Fruit fly (Drosophila melanogaster) whole organism, pupa: ENCODE data around the gene CG4116.
A peak's percentile ranks its signal among the peaks of the same experiment; 100 is the strongest.

Source experiments
- CG14655 ChIP-seq: fragments of 200-800 bp; sonication (Bioruptor generic); optimal IDR thresholded peaks from 3 replicates; lab custom pipeline; 2017; ENCODE audit warnings: mild to moderate bottlenecking, missing biosample characterization, missing genetic modification reagents, missing genetic modification characterization
- CG8159 ChIP-seq: fragments of 200-800 bp; sonication (Bioruptor generic); optimal IDR thresholded peaks from 3 replicates; lab custom pipeline; 2018; ENCODE audit warnings: missing biosample characterization, mild to moderate bottlenecking, missing genetic modification characterization, moderate library complexity
- CG8301 ChIP-seq: fragments of 200-800 bp; sonication (Bioruptor generic); optimal IDR thresholded peaks from 2 replicates; lab custom pipeline; 2018; ENCODE audit warnings: missing biosample characterization, mild to moderate bottlenecking, missing genetic modification characterization

- TF ChIP-seq CG8301 (tag; lab: Kevin White, UChicago) (peak; percentile 9), CG14655 (GFP tag; lab: Kevin White, UChicago) (peak; percentile 41), CG8159 (peak; percentile 40)
Measured at dm6 chrX:3085839-3086238, 18.5 kb upstream of the CG4116 start.
